Worm (Caenorhabditis elegans): ENCODE measurements around the gene comt-5.
A peak's percentile ranks its signal among the peaks of the same experiment; 100 is the strongest.
"Not testable (repeated sequence)": the region's sequence is repeated elsewhere in the genome, so short reads cannot be mapped to it uniquely, and the experiment has no call there.

The comt-5 gene

ce11 chrV:2090321-2090720 lies 36.9 kb upstream of the comt-5 start, which contains the start of gene ztf-28:
TSS of gene ztf-28 (plus strand) at chrV:2090669.
- not testable (repeated sequence) for TF ChIP-seq hlh-30 (tag; optimal IDR thresholded peaks at IDR 0.05; ENCODE audit: insufficient read depth); K02D7.2 (tag; optimal IDR thresholded peaks at IDR 0.05); ceh-9 (tag; optimal IDR thresholded peaks at IDR 0.05)

DNA sequence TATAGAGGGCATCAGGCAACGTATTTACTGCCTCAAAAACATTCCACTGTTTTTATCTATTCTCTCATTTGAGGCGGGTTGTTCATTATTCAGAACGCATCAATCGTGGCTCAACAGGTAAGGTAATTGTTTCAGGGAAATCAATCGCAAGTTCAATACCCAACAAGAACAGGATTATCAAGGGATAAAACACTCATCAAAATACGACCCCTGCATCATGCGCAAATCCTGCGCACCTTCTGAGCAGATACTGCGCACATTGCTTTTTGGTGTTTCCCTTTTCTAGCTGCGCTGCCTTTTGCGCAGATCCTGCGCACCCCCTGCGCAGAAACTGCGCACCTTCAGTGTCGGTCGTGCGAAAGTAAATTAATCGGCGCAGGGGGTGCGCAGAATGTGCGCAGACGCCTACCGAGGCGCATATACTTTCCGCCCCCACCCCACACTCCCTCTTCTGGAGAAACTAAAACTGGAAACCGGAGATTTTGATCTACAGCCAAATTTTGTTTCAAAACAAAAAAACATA lies 32.4 kb upstream of the comt-5 start, which contains the start of gene F36F12.3:
Gene F36F12.3 (plus strand): TSS at position 51 of the 523 bp plus-strand sequence.
- not testable (repeated sequence) for TF ChIP-seq pha-4 (tag; optimal IDR thresholded peaks at IDR 0.05); fkh-10 (GFP tag; optimal IDR thresholded peaks at IDR 0.05); pros-1 (tag; optimal IDR thresholded peaks at IDR 0.05)

DNA sequence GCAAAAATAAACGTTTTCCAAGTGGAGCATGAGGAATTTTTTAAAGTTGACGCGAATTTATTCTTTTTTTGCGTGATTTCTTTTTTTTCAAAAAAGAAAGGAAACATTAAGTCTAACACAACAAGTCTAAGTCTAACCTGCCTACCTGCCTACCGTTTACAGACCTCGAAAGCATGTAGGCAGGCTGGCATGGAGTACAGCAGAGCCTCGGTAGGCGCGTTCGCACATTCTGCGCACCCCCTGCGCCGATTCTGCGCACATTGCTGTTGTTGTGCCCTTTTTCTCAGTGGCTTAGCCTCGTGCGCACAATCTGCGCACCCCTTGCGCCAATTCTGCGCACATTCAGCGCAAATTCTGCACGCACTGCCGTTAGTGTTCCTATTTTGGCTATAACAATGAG lies 30.5 kb upstream of the comt-5 start:
- TF ChIP-seq K09A11.1 (tag; optimal IDR thresholded peaks at IDR 0.05; ENCODE audit: insufficient read depth) (no peak), nhr-11 (tag; optimal IDR thresholded peaks at IDR 0.05) (no peak)

ce11 chrV:2081894-2082293 lies 28.5 kb upstream of the comt-5 start:
- TF ChIP-seq hlh-8 (tag; optimal IDR thresholded peaks at IDR 0.05) = peak; percentile 16
- TF ChIP-seq unc-86 (tag; optimal IDR thresholded peaks at IDR 0.05) = no peak
- no peak for TF ChIP-seq ceh-45 (GFP tag; IDR thresholded peaks at IDR 0.05)
- no peak for TF ChIP-seq fax-1 (tag; optimal IDR thresholded peaks at IDR 0.05)
- no peak for TF ChIP-seq C08G9.2 (tag; optimal IDR thresholded peaks at IDR 0.05)

DNA sequence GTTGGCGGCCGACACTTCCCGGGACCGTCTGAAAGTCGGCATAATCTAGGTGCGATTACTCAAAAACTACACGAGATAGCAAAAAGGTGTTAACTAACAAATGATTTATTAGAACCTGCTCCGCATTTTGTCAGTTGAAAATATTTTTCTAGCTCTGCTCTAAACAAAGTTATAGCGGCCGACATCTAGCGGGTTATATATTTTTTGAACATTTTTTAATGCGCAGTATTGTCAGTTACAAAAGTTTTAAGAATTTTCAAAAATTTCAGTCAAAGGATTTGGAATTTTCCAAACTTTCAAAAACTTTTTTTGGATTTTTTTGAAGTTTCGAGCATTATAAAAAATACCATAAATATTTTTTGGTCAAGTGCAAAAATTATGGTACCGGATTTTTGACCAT lies 27.9 kb upstream of the comt-5 start:
- TF ChIP-seq hlh-15 (tag; optimal IDR thresholded peaks at IDR 0.05) = no peak
- TF ChIP-seq ama-1 (optimal IDR thresholded peaks at IDR 0.05) = no peak

- peak; percentile 50 for TF ChIP-seq unc-55 (GFP tag; optimal IDR thresholded peaks at IDR 0.05)
- no peak for TF ChIP-seq fax-1 (tag; optimal IDR thresholded peaks at IDR 0.05)
- TF ChIP-seq ceh-19 (GFP tag; optimal IDR thresholded peaks at IDR 0.05) = no peak
- TF ChIP-seq ceh-18 (tag; optimal IDR thresholded peaks at IDR 0.05) = peak; percentile 17
Measured at ce11 chrV:2076043-2076442, 22.6 kb upstream of the comt-5 start.

- no peak for TF ChIP-seq tbx-7 (tag; optimal IDR thresholded peaks at IDR 0.05)
- no peak for TF ChIP-seq pros-1 (tag; optimal IDR thresholded peaks at IDR 0.05)
- no peak for TF ChIP-seq hlh-13 (GFP tag; optimal IDR thresholded peaks at IDR 0.05)
- TF ChIP-seq ref-2 (tag; optimal IDR thresholded peaks at IDR 0.05) = no peak
- TF ChIP-seq ceh-18 (tag; optimal IDR thresholded peaks at IDR 0.05) = no peak
- no peak for TF ChIP-seq lin-11 (tag; optimal IDR thresholded peaks at IDR 0.05)
- no peak for TF ChIP-seq sox-2 (GFP tag; IDR thresholded peaks at IDR 0.05)
- TF ChIP-seq npax-4 (tag; optimal IDR thresholded peaks at IDR 0.05) = no peak
- TF ChIP-seq nhr-11 (tag; optimal IDR thresholded peaks at IDR 0.05) = no peak
- TF ChIP-seq sdc-2 (tag; optimal IDR thresholded peaks at IDR 0.05) = no peak
- no peak for TF ChIP-seq fax-1 (tag; optimal IDR thresholded peaks at IDR 0.05)
- TF ChIP-seq rnt-1 (tag; optimal IDR thresholded peaks at IDR 0.05) = no peak
- no peak for TF ChIP-seq gmeb-2 (tag; optimal IDR thresholded peaks at IDR 0.05)
- no peak for TF ChIP-seq hlh-8 (tag; optimal IDR thresholded peaks at IDR 0.05)
- no peak for TF ChIP-seq ahr-1 (tag; optimal IDR thresholded peaks at IDR 0.05)
- TF ChIP-seq F13H6.1 (tag; optimal IDR thresholded peaks at IDR 0.05) = no peak
Measured at ce11 chrV:2072807-2073206, 19.4 kb upstream of the comt-5 start, which contains the start of gene Y40B10A.9. TSS of gene Y40B10A.9 (minus strand) at chrV:2072907.
